Worm (Caenorhabditis elegans) whole organism, late embryonic: ENCODE results near the gene ZK688.10.

Experiments used
- K02D7.2 ChIP-seq: sonication (generic microtip); optimal IDR thresholded peaks from 2 replicates; lab custom pipeline; 2017; ENCODE audit warnings: mild to moderate bottlenecking, missing genetic modification characterization, missing compliant biosample characterization
- K09A11.1 ChIP-seq: sonication (generic microtip); optimal IDR thresholded peaks from 2 replicates; lab custom pipeline; 2017; ENCODE audit warnings: antibody characterized with exemption, mild to moderate bottlenecking, missing genetic modification characterization, missing compliant biosample characterization; ENCODE audit not compliant: insufficient read depth
- T23F11.4 ChIP-seq: fragments of 200-800 bp; sonication (Bioruptor generic); optimal IDR thresholded peaks from 2 replicates; lab custom pipeline; 2018; ENCODE audit warnings: mild to moderate bottlenecking, missing genetic modification characterization, missing compliant biosample characterization
- Y22D7AL.16 ChIP-seq: sonication (generic microtip); optimal IDR thresholded peaks from 2 replicates; lab custom pipeline; 2016; ENCODE audit warnings: missing genetic modification characterization, missing compliant biosample characterization
- ahr-1 ChIP-seq: sonication (generic microtip); optimal IDR thresholded peaks from 2 replicates; lab custom pipeline; 2016; ENCODE audit warnings: missing genetic modification characterization, missing compliant biosample characterization
- ama-1 ChIP-seq: fragments of 150-350 bp; optimal IDR thresholded peaks from 2 replicates; lab custom pipeline; 2014
- ceh-14 ChIP-seq: sonication (generic microtip); optimal IDR thresholded peaks from 2 replicates; lab custom pipeline; 2016; ENCODE audit warnings: missing genotype, missing genetic modification characterization, missing compliant biosample characterization
- ceh-18 ChIP-seq: sonication (generic microtip); optimal IDR thresholded peaks from 2 replicates; lab custom pipeline; 2016; ENCODE audit warnings: missing genetic modification characterization, missing compliant biosample characterization
- ceh-2 ChIP-seq: sonication (generic microtip); optimal IDR thresholded peaks from 2 replicates; lab custom pipeline; 2016; ENCODE audit warnings: missing genotype, missing genetic modification characterization, missing compliant biosample characterization
- ceh-22 ChIP-seq: sonication (generic microtip); optimal IDR thresholded peaks from 2 replicates; lab custom pipeline; 2017; ENCODE audit warnings: missing biosample characterization, missing genetic modification characterization
- ceh-24 ChIP-seq: sonication (generic microtip); optimal IDR thresholded peaks from 2 replicates; lab custom pipeline; 2016; ENCODE audit warnings: mild to moderate bottlenecking, missing genetic modification characterization, missing compliant biosample characterization
- ceh-30 ChIP-seq: fragments of 150-350 bp; optimal IDR thresholded peaks from 2 replicates; lab custom pipeline; 2014; ENCODE audit warnings: missing biosample characterization, missing genetic modification characterization
- ceh-31 ChIP-seq: sonication (generic microtip); optimal IDR thresholded peaks from 2 replicates; lab custom pipeline; 2016; ENCODE audit warnings: missing genetic modification characterization, missing compliant biosample characterization
- ceh-34 ChIP-seq: sonication (generic microtip); optimal IDR thresholded peaks from 2 replicates; lab custom pipeline; 2016; ENCODE audit warnings: mild to moderate bottlenecking, missing genetic modification characterization, missing compliant biosample characterization
- ceh-6 ChIP-seq: fragments of 200-800 bp; sonication (Bioruptor generic); optimal IDR thresholded peaks from 2 replicates; lab custom pipeline; 2018; ENCODE audit warnings: mild to moderate bottlenecking, missing genetic modification characterization, missing compliant biosample characterization
- ceh-9 ChIP-seq: sonication (generic microtip); optimal IDR thresholded peaks from 2 replicates; lab custom pipeline; 2016; ENCODE audit warnings: mild to moderate bottlenecking, missing genetic modification characterization, inconsistent platforms, missing compliant biosample characterization
- che-1 ChIP-seq: sonication (generic microtip); optimal IDR thresholded peaks from 2 replicates; lab custom pipeline; 2016; ENCODE audit warnings: mild to moderate bottlenecking, missing genetic modification characterization, missing compliant biosample characterization
- dmd-4 ChIP-seq: sonication (generic microtip); optimal IDR thresholded peaks from 2 replicates; lab custom pipeline; 2016; ENCODE audit warnings: borderline replicate concordance, missing genetic modification characterization, missing compliant biosample characterization
- elt-2 ChIP-seq: sonication (generic microtip); optimal IDR thresholded peaks from 2 replicates; lab custom pipeline; 2016; ENCODE audit warnings: missing genetic modification reagents, missing genetic modification characterization, missing compliant biosample characterization
- elt-4 ChIP-seq: sonication (generic microtip); optimal IDR thresholded peaks from 2 replicates; lab custom pipeline; 2016; ENCODE audit warnings: missing genetic modification characterization, missing compliant biosample characterization
- ets-4 ChIP-seq: sonication (generic microtip); optimal IDR thresholded peaks from 2 replicates; lab custom pipeline; 2016; ENCODE audit warnings: missing genetic modification characterization, missing compliant biosample characterization
- fax-1 ChIP-seq: sonication (generic microtip); optimal IDR thresholded peaks from 2 replicates; lab custom pipeline; 2016; ENCODE audit warnings: missing genotype, missing genetic modification characterization, missing compliant biosample characterization
- fkh-10 ChIP-seq: fragments of 150-350 bp; optimal IDR thresholded peaks from 2 replicates; lab custom pipeline; 2014; ENCODE audit warnings: missing biosample characterization, missing genetic modification reagents, missing genetic modification characterization
- fkh-6 ChIP-seq: sonication (generic microtip); optimal IDR thresholded peaks from 2 replicates; lab custom pipeline; 2016; ENCODE audit warnings: missing genetic modification characterization, missing compliant biosample characterization
- hlh-13 ChIP-seq: fragments of 200-800 bp; sonication (Bioruptor generic); optimal IDR thresholded peaks from 2 replicates; lab custom pipeline; 2018; ENCODE audit warnings: mild to moderate bottlenecking, missing genetic modification characterization, missing compliant biosample characterization
- hlh-30 ChIP-seq: sonication (generic microtip); optimal IDR thresholded peaks from 2 replicates; lab custom pipeline; 2017; ENCODE audit warnings: antibody characterized with exemption, missing genetic modification characterization, missing compliant biosample characterization; ENCODE audit not compliant: insufficient read depth
- hlh-6 ChIP-seq: sonication (generic microtip); optimal IDR thresholded peaks from 2 replicates; lab custom pipeline; 2016; ENCODE audit warnings: missing genotype, missing genetic modification characterization, missing compliant biosample characterization
- lim-6 ChIP-seq: sonication (generic microtip); optimal IDR thresholded peaks from 2 replicates; lab custom pipeline; 2016; ENCODE audit warnings: missing genetic modification characterization, missing compliant biosample characterization
- mec-3 ChIP-seq: sonication (generic microtip); optimal IDR thresholded peaks from 2 replicates; lab custom pipeline; 2016; ENCODE audit warnings: borderline replicate concordance, missing genetic modification characterization, missing compliant biosample characterization
- nhr-11 ChIP-seq: fragments of 150-350 bp; optimal IDR thresholded peaks from 2 replicates; lab custom pipeline; 2014; ENCODE audit warnings: missing biosample characterization, missing genetic modification characterization
- nhr-232 ChIP-seq: sonication (generic microtip); optimal IDR thresholded peaks from 2 replicates; lab custom pipeline; 2016; ENCODE audit warnings: missing genetic modification characterization, missing compliant biosample characterization
- npax-4 ChIP-seq: sonication (generic microtip); optimal IDR thresholded peaks from 2 replicates; lab custom pipeline; 2016; ENCODE audit warnings: missing genetic modification characterization, missing compliant biosample characterization
- pag-3 ChIP-seq: sonication (generic microtip); optimal IDR thresholded peaks from 2 replicates; lab custom pipeline; 2016; ENCODE audit warnings: missing compliant biosample characterization, missing genetic modification characterization, borderline replicate concordance
- pat-9 ChIP-seq: fragments of 200-800 bp; sonication (Bioruptor generic); optimal IDR thresholded peaks from 2 replicates; lab custom pipeline; 2018; ENCODE audit warnings: mild to moderate bottlenecking, missing genetic modification characterization, moderate library complexity, missing compliant biosample characterization
- pha-2 ChIP-seq: sonication (generic microtip); optimal IDR thresholded peaks from 2 replicates; lab custom pipeline; 2017; ENCODE audit warnings: mild to moderate bottlenecking, missing genetic modification characterization, missing compliant biosample characterization
- pros-1 ChIP-seq: fragments of 150-350 bp; optimal IDR thresholded peaks from 2 replicates; lab custom pipeline; 2014; ENCODE audit warnings: missing biosample characterization, missing genetic modification reagents, missing genetic modification characterization
- rnt-1 ChIP-seq: sonication (generic microtip); optimal IDR thresholded peaks from 2 replicates; lab custom pipeline; 2016; ENCODE audit warnings: missing genetic modification characterization, missing compliant biosample characterization
- sdc-2 ChIP-seq: sonication (generic microtip); optimal IDR thresholded peaks from 2 replicates; lab custom pipeline; 2016; ENCODE audit warnings: missing genotype, missing genetic modification characterization, missing compliant biosample characterization
- sox-2 ChIP-seq: fragments of 200-800 bp; sonication (Bioruptor generic); IDR thresholded peaks from 2 replicates; pipeline ENCODE4 v1.3.6; 2022; ENCODE audit warnings: missing genetic modification reagents, missing genetic modification characterization, missing compliant biosample characterization
- syd-9 ChIP-seq: sonication (generic microtip); optimal IDR thresholded peaks from 2 replicates; lab custom pipeline; 2016; ENCODE audit warnings: mild to moderate bottlenecking, missing genetic modification characterization, moderate library complexity, missing compliant biosample characterization
- tbx-2 ChIP-seq: sonication (generic microtip); optimal IDR thresholded peaks from 2 replicates; lab custom pipeline; 2016; ENCODE audit warnings: missing genetic modification characterization, missing compliant biosample characterization
- tbx-7 ChIP-seq: sonication (generic microtip); optimal IDR thresholded peaks from 2 replicates; lab custom pipeline; 2016; ENCODE audit warnings: missing genotype, missing genetic modification characterization, missing compliant biosample characterization
- ttx-3 ChIP-seq: sonication (generic microtip); optimal IDR thresholded peaks from 2 replicates; lab custom pipeline; 2016; ENCODE audit warnings: missing genetic modification reagents, missing genetic modification characterization, missing compliant biosample characterization
- unc-42 ChIP-seq: sonication (generic microtip); optimal IDR thresholded peaks from 2 replicates; lab custom pipeline; 2016; ENCODE audit warnings: missing genotype, missing genetic modification characterization, missing compliant biosample characterization
- unc-55 ChIP-seq: sonication (generic microtip); optimal IDR thresholded peaks from 2 replicates; lab custom pipeline; 2017; ENCODE audit warnings: missing biosample characterization, missing genetic modification reagents, missing genetic modification characterization
- ztf-16 ChIP-seq: sonication (generic microtip); optimal IDR thresholded peaks from 2 replicates; lab custom pipeline; 2017; ENCODE audit warnings: missing genetic modification characterization, missing compliant biosample characterization

ZK688.10 gene

ce11 chrIII:7857142-7857541, 39.7 kb downstream of the ZK688.10 start, which contains the start of gene tag-307:
Gene tag-307 (minus strand): TSS chrIII:7857242.
- TF ChIP-seq tbx-2 (tag; lab: Kevin White, UChicago), result no peak
- TF ChIP-seq T23F11.4 (GFP tag; lab: Kevin White, UChicago), result no peak
- no peak for TF ChIP-seq fax-1 (tag; lab: Kevin White, UChicago)

- TF ChIP-seq pha-2 (tag; lab: Kevin White, UChicago) (no peak), fkh-10 (GFP tag; lab: Kevin White, UChicago) (no peak), ceh-14 (tag; lab: Kevin White, UChicago) (no peak), dmd-4 (no peak), unc-55 (GFP tag; lab: Kevin White, UChicago) (no peak), unc-42 (tag; lab: Kevin White, UChicago) (no peak)
Observed at ce11 chrIII:7855468-7855867, 41.4 kb downstream of the ZK688.10 start.

DNA sequence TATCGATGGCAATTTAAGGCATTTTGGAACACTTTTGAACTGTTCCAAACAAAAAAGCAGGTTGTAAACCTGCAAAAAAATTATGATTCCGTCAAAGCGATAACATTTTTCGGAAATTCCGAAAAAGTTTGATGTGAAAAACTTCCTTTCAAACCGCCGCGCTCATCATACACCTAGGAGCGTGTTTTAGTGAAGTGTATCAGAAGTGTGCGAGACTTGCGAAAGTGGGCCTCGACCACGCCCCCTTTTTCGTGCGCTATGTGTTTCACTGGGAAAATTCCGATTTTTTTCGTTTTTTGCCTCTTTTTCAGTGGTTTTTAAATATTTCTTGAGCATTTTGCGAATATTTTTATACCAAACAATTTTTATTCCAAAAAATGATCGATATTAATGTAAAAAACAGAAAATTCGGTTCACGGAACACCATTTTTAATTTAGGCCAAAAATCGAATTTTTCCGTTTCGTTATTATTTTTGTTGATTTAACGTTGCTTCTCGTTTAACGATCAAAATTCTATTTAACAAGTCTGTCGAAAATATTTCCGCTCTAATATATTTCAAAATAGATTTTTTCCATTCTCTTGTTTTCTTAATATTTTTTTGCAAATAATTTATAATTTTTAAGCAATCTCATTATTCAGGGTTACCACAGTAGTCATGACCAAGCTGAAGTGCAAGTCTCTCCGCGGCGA, 42.2 kb downstream of the ZK688.10 start, which contains the start of gene rpl-35:
rpl-35 (plus strand) TSS at position 641 of the 691 bp plus-strand sequence.
- TF ChIP-seq ceh-30 (tag; lab: Kevin White, UChicago), result peak; percentile 55
- TF ChIP-seq rnt-1 (tag; lab: Kevin White, UChicago), result peak; percentile 99
- TF ChIP-seq nhr-11 (tag; lab: Kevin White, UChicago), result peak; percentile 86
- peak; percentile 99 for TF ChIP-seq ceh-34
- TF ChIP-seq hlh-6 (tag; lab: Kevin White, UChicago), result no peak
- TF ChIP-seq tbx-2 (tag; lab: Kevin White, UChicago), result peak; percentile 98
- peak; percentile 70 for TF ChIP-seq ceh-24 (tag; lab: Kevin White, UChicago)
- peak; percentile 91 for TF ChIP-seq K09A11.1
- TF ChIP-seq sdc-2, result peak; percentile 78
- TF ChIP-seq pag-3 (tag; lab: Kevin White, UChicago), result no peak
- peak; percentile 84 for TF ChIP-seq ets-4 (tag; lab: Kevin White, UChicago)
- peak; percentile 98 for TF ChIP-seq ceh-31 (tag; lab: Kevin White, UChicago)
- peak; percentile 91 for TF ChIP-seq pros-1 (tag; lab: Kevin White, UChicago)
- peak; percentile 93 for TF ChIP-seq ztf-16 (tag; lab: Kevin White, UChicago)
- TF ChIP-seq syd-9 (tag; lab: Kevin White, UChicago), result peak; percentile 92
- peak; percentile 57 for TF ChIP-seq pha-2 (tag; lab: Kevin White, UChicago)
- TF ChIP-seq elt-4, result no peak
- TF ChIP-seq che-1 (tag; lab: Kevin White, UChicago), result peak; percentile 62
- TF ChIP-seq hlh-13 (GFP tag; lab: Kevin White, UChicago), result no peak
- TF ChIP-seq unc-55 (GFP tag; lab: Kevin White, UChicago), result peak; percentile 83
- TF ChIP-seq Y22D7AL.16 (tag; lab: Kevin White, UChicago), result peak; percentile 42
- TF ChIP-seq mec-3 (tag; lab: Kevin White, UChicago), result no peak
- peak; percentile 77 for TF ChIP-seq K02D7.2 (tag; lab: Kevin White, UChicago)
- TF ChIP-seq nhr-232 (tag; lab: Kevin White, UChicago), result no peak
- peak; percentile 58 for TF ChIP-seq fax-1 (tag; lab: Kevin White, UChicago)
- TF ChIP-seq lim-6, result peak; percentile 78
- TF ChIP-seq ceh-22 (tag; lab: Kevin White, UChicago), result peak; percentile 84
- no peak for TF ChIP-seq npax-4 (tag; lab: Kevin White, UChicago)
- TF ChIP-seq ttx-3, result peak; percentile 79
- no peak for TF ChIP-seq ceh-9
- peak; percentile 97 for TF ChIP-seq ceh-14 (tag; lab: Kevin White, UChicago)
- TF ChIP-seq elt-2 (tag; lab: Kevin White, UChicago), result peak; percentile 96
- TF ChIP-seq tbx-7 (tag; lab: Kevin White, UChicago), result peak; percentile 75
- TF ChIP-seq ama-1 (lab: Kevin White, UChicago), result no peak
- TF ChIP-seq hlh-30 (tag; lab: Kevin White, UChicago), result peak; percentile 88
- peak; percentile 84 for TF ChIP-seq sox-2 (GFP tag; lab: Robert Waterston, UW)
- TF ChIP-seq ahr-1, result peak; percentile 79
- TF ChIP-seq ceh-18, result peak; percentile 100
- peak; percentile 86 for TF ChIP-seq pat-9 (tag; lab: Kevin White, UChicago)
- TF ChIP-seq fkh-6 (tag; lab: Kevin White, UChicago), result no peak
- TF ChIP-seq ceh-6 (GFP tag; lab: Kevin White, UChicago), result peak; percentile 75
- peak; percentile 81 for TF ChIP-seq ceh-2 (tag; lab: Kevin White, UChicago)
- TF ChIP-seq unc-42 (tag; lab: Kevin White, UChicago), result peak; percentile 99
